Worm (Caenorhabditis elegans): ENCODE measurements around the gene gex-3.

DNA sequence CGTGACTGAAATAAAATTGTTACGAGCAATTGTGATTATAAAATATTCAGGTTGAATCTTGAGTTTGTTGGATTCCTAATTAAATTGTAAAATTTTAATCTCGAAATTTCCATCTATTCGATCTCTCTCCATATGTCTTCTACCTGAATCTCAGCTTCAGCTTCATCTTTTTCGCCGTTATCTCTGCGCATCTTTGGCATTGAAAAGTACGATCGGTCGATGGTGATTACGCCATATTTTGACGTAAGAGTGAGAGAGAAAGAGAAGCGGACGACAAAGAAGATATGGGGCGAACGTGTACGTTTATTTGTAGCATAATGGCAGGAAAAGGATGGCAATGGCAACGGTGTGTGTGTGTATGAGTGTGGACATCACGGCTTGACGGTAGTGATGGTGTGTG, 37.7 kb upstream of the gex-3 start:
- TF ChIP-seq nhr-25 (tag; optimal IDR thresholded peaks at IDR 0.05; ENCODE audit: borderline replicate concordance, insufficient read depth): no peak
- TF ChIP-seq R02D3.7 (tag; optimal IDR thresholded peaks at IDR 0.05): no peak
- no peak for TF ChIP-seq D1046.2 (GFP tag; IDR thresholded peaks at IDR 0.05)
- TF ChIP-seq dpl-1 (GFP tag; optimal IDR thresholded peaks at IDR 0.05): no peak
- no peak for TF ChIP-seq mep-1 (tag; optimal IDR thresholded peaks at IDR 0.05)
- no peak for TF ChIP-seq pqm-1 (tag; optimal IDR thresholded peaks at IDR 0.05)
- TF ChIP-seq ces-1 (GFP tag; optimal IDR thresholded peaks at IDR 0.05): no peak
- no peak for TF ChIP-seq zag-1 (tag; optimal IDR thresholded peaks at IDR 0.05)
- no peak for TF ChIP-seq lim-7 (GFP tag; IDR thresholded peaks at IDR 0.05)
- no peak for TF ChIP-seq ceh-44 (GFP tag; IDR thresholded peaks at IDR 0.05)
- TF ChIP-seq hmg-1.1 (GFP tag; IDR thresholded peaks at IDR 0.05): no peak
- no peak for TF ChIP-seq dve-1 (tag; optimal IDR thresholded peaks at IDR 0.05; ENCODE audit: insufficient read depth)
- no peak for TF ChIP-seq fos-1 (tag; optimal IDR thresholded peaks at IDR 0.05)
